Fruit fly (Drosophila melanogaster) whole organism, embryonic: Measurements from ENCODE around the gene CG15764.

ENCODE experiments used
- CG10209 ChIP-seq: fragments of 200-800 bp; sonication (Bioruptor generic); optimal IDR thresholded peaks from 3 replicates; lab custom pipeline; 2017; ENCODE audit warnings: missing biosample characterization, mild to moderate bottlenecking, missing genetic modification characterization, missing genetic modification reagents
- CG10366 ChIP-seq: fragments of 200-800 bp; sonication (Bioruptor generic); IDR thresholded peaks from 2 replicates; pipeline ENCODE4 v1.3.6; 2022; ENCODE audit warnings: missing biosample characterization, missing genetic modification characterization
- CG11093 ChIP-seq: fragments of 200-800 bp; sonication (Bioruptor generic); IDR thresholded peaks from 3 replicates; pipeline ENCODE4 v1.3.6; 2022; ENCODE audit warnings: missing biosample characterization, missing genetic modification characterization
- CG12155 ChIP-seq: fragments of 200-800 bp; sonication (Bioruptor generic); optimal IDR thresholded peaks from 3 replicates; lab custom pipeline; 2016; ENCODE audit warnings: missing biosample characterization, missing genetic modification characterization
- CG12236 ChIP-seq: fragments of 200-800 bp; sonication (Bioruptor generic); optimal IDR thresholded peaks from 2 replicates; lab custom pipeline; 2016; ENCODE audit warnings: missing biosample characterization, missing genetic modification characterization
- CG1233 ChIP-seq: fragments of 200-800 bp; sonication (Bioruptor generic); optimal IDR thresholded peaks from 4 replicates; lab custom pipeline; 2018; ENCODE audit warnings: missing biosample characterization, mild to moderate bottlenecking, missing genetic modification characterization
- CG14710 ChIP-seq: fragments of 200-800 bp; sonication (Bioruptor generic); optimal IDR thresholded peaks from 3 replicates; lab custom pipeline; 2019; ENCODE audit warnings: missing biosample characterization, mild to moderate bottlenecking, missing genetic modification characterization, moderate library complexity
- CG15601 ChIP-seq: fragments of 200-800 bp; sonication (Bioruptor generic); optimal IDR thresholded peaks from 3 replicates; lab custom pipeline; 2019; ENCODE audit warnings: missing biosample characterization, mild to moderate bottlenecking, missing genetic modification characterization, moderate library complexity
- CG17568 ChIP-seq: fragments of 200-800 bp; sonication (Bioruptor generic); optimal IDR thresholded peaks from 2 replicates; lab custom pipeline; 2018; ENCODE audit warnings: missing biosample characterization, mild to moderate bottlenecking, missing genetic modification characterization, moderate library complexity
- CG18011 ChIP-seq: fragments of 200-800 bp; sonication (Bioruptor generic); optimal IDR thresholded peaks from 2 replicates; lab custom pipeline; 2017; ENCODE audit warnings: missing biosample characterization, missing genetic modification characterization, mild to moderate bottlenecking, moderate library complexity, missing genotype
- CG2712 ChIP-seq: fragments of 200-800 bp; optimal IDR thresholded peaks from 3 replicates; lab custom pipeline; 2019; ENCODE audit warnings: missing biosample characterization, mild to moderate bottlenecking, missing genetic modification characterization, moderate library complexity
- CG34422 ChIP-seq: fragments of 200-800 bp; sonication (Bioruptor generic); IDR thresholded peaks from 3 replicates; pipeline ENCODE4 v1.3.6; 2022; ENCODE audit warnings: missing biosample characterization, missing genetic modification characterization
- CG3995 ChIP-seq: fragments of 200-800 bp; sonication (Bioruptor generic); optimal IDR thresholded peaks from 3 replicates; lab custom pipeline; 2016; ENCODE audit warnings: missing biosample characterization, missing genetic modification characterization
- CG4424 ChIP-seq: fragments of 200-800 bp; sonication (Bioruptor generic); optimal IDR thresholded peaks from 3 replicates; lab custom pipeline; 2016; ENCODE audit warnings: missing biosample characterization, missing genetic modification characterization
- CG4707 ChIP-seq: fragments of 200-800 bp; sonication (Bioruptor generic); optimal IDR thresholded peaks from 2 replicates; lab custom pipeline; 2018; ENCODE audit warnings: missing biosample characterization, mild to moderate bottlenecking, missing genetic modification characterization, moderate library complexity
- CG6272 ChIP-seq: fragments of 200-800 bp; sonication (Bioruptor generic); IDR thresholded peaks from 2 replicates; pipeline ENCODE4 v1.3.6; 2022; ENCODE audit warnings: missing biosample characterization, missing genetic modification characterization
- CG6791 ChIP-seq: fragments of 200-800 bp; sonication (Bioruptor generic); IDR thresholded peaks from 3 replicates; pipeline ENCODE4 v1.3.6; 2022; ENCODE audit warnings: missing biosample characterization, missing genetic modification characterization; ENCODE audit not compliant: partially characterized antibody
- CG8388 ChIP-seq: fragments of 200-800 bp; sonication (Bioruptor generic); optimal IDR thresholded peaks from 2 replicates; lab custom pipeline; 2019; ENCODE audit warnings: missing biosample characterization, mild to moderate bottlenecking, missing genetic modification characterization, moderate library complexity
- CG8765 ChIP-seq: fragments of 200-800 bp; sonication (Bioruptor generic); IDR thresholded peaks from 2 replicates; pipeline ENCODE4 v1.3.6; 2022; ENCODE audit warnings: missing biosample characterization, missing genetic modification characterization
- CG9437 ChIP-seq: fragments of 200-800 bp; sonication (Bioruptor generic); optimal IDR thresholded peaks from 2 replicates; lab custom pipeline; 2018; ENCODE audit warnings: missing biosample characterization, mild to moderate bottlenecking, missing genetic modification characterization
- Dad ChIP-seq: fragments of 200-800 bp; sonication (Bioruptor generic); optimal IDR thresholded peaks from 3 replicates; lab custom pipeline; 2016; ENCODE audit warnings: missing biosample characterization, missing genetic modification characterization
- Dfd ChIP-seq, 2 experiments: fragments of >200 bp; optimal IDR thresholded peaks; 2 replicates each; lab custom pipeline; 2017; ENCODE audit warnings: missing biosample characterization in 2 of 2, missing genetic modification characterization in 2 of 2
- Ets65A ChIP-seq: fragments of 200-800 bp; sonication (Bioruptor generic); peaks from one replicate; lab custom pipeline; 2016; ENCODE audit warnings: missing biosample characterization, missing genetic modification characterization
- Fer2 ChIP-seq: fragments of 200-800 bp; sonication (Bioruptor generic); optimal IDR thresholded peaks from 2 replicates; lab custom pipeline; 2018; ENCODE audit warnings: missing biosample characterization, mild to moderate bottlenecking, missing genetic modification characterization, moderate library complexity
- HLH54F ChIP-seq: fragments of 200-800 bp; sonication (Bioruptor generic); optimal IDR thresholded peaks from 3 replicates; lab custom pipeline; 2016; ENCODE audit warnings: missing biosample characterization, missing genetic modification characterization
- Hand ChIP-seq: fragments of 200-800 bp; sonication (Bioruptor generic); optimal IDR thresholded peaks from 2 replicates; lab custom pipeline; 2017; ENCODE audit warnings: mild to moderate bottlenecking, missing biosample characterization, missing genetic modification reagents, missing genetic modification characterization
- Hey ChIP-seq: fragments of 200-800 bp; sonication (Bioruptor generic); optimal IDR thresholded peaks from 3 replicates; lab custom pipeline; 2018; ENCODE audit warnings: missing biosample characterization, mild to moderate bottlenecking, missing genetic modification characterization
- HmgZ ChIP-seq: fragments of 200-800 bp; sonication (Bioruptor generic); optimal IDR thresholded peaks from 2 replicates; lab custom pipeline; 2018; ENCODE audit warnings: missing biosample characterization, mild to moderate bottlenecking, missing genetic modification characterization
- Med ChIP-seq: fragments of 200-800 bp; sonication (Bioruptor generic); peaks from one replicate; lab custom pipeline; 2016; ENCODE audit warnings: missing biosample characterization, missing genetic modification characterization, mild to moderate bottlenecking, inconsistent platforms, moderate library complexity
- Mrtf ChIP-seq: fragments of 200-800 bp; sonication (Bioruptor generic); IDR thresholded peaks from 3 replicates; pipeline ENCODE4 v1.3.6; 2022; ENCODE audit warnings: missing biosample characterization, missing genetic modification characterization
- Nf-YB ChIP-seq: fragments of 200-800 bp; sonication (Bioruptor generic); optimal IDR thresholded peaks from 3 replicates; lab custom pipeline; 2019; ENCODE audit warnings: missing biosample characterization, mild to moderate bottlenecking, missing genetic modification characterization, moderate library complexity
- Rx ChIP-seq: fragments of 200-800 bp; sonication (Bioruptor generic); IDR thresholded peaks from 2 replicates; pipeline ENCODE4 v1.3.6; 2022; ENCODE audit warnings: missing biosample characterization, missing genetic modification characterization
- Spps ChIP-seq: fragments of 200-800 bp; sonication (Bioruptor generic); optimal IDR thresholded peaks from 2 replicates; lab custom pipeline; 2018; ENCODE audit warnings: missing biosample characterization, mild to moderate bottlenecking, missing genetic modification characterization
- Usf ChIP-seq: fragments of 200-800 bp; sonication (Bioruptor generic); optimal IDR thresholded peaks from 2 replicates; lab custom pipeline; 2017; ENCODE audit warnings: missing genotype, missing biosample characterization, missing genetic modification characterization
- Vsx1 ChIP-seq: fragments of 200-800 bp; sonication (Bioruptor generic); optimal IDR thresholded peaks from 2 replicates; lab custom pipeline; 2017; ENCODE audit warnings: missing biosample characterization, mild to moderate bottlenecking, missing genetic modification characterization, missing genetic modification reagents
- Xbp1 ChIP-seq: fragments of 200-800 bp; sonication (Bioruptor generic); optimal IDR thresholded peaks from 3 replicates; lab custom pipeline; 2016; ENCODE audit warnings: missing biosample characterization, mild to moderate bottlenecking, missing genetic modification characterization
- dati ChIP-seq: fragments of 200-800 bp; sonication (Bioruptor generic); IDR thresholded peaks from 2 replicates; pipeline ENCODE4 v1.3.6; 2022; ENCODE audit warnings: missing biosample characterization, missing genetic modification characterization
- gfzf ChIP-seq: fragments of 200-800 bp; sonication (Bioruptor generic); optimal IDR thresholded peaks from 2 replicates; lab custom pipeline; 2016; ENCODE audit warnings: missing biosample characterization, mild to moderate bottlenecking, missing genetic modification characterization, moderate library complexity
- gro ChIP-seq: fragments of 200-800 bp; sonication (Bioruptor generic); optimal IDR thresholded peaks from 2 replicates; lab custom pipeline; 2016; ENCODE audit warnings: missing biosample characterization, missing genetic modification characterization
- h ChIP-seq: fragments of >200 bp; optimal IDR thresholded peaks from 2 replicates; lab custom pipeline; 2017
- hth ChIP-seq: fragments of >200 bp; optimal IDR thresholded peaks from 2 replicates; lab custom pipeline; 2017; ENCODE audit warnings: inconsistent platforms
- lab ChIP-seq: fragments of 200-800 bp; sonication (Bioruptor generic); optimal IDR thresholded peaks from 3 replicates; lab custom pipeline; 2017; ENCODE audit warnings: missing biosample characterization, missing genetic modification characterization, mild to moderate bottlenecking, moderate library complexity, missing genetic modification reagents
- nerfin-2 ChIP-seq: fragments of 200-800 bp; sonication (Bioruptor generic); IDR thresholded peaks from 2 replicates; pipeline ENCODE4 v1.3.6; 2022; ENCODE audit warnings: missing biosample characterization, missing genetic modification characterization; ENCODE audit not compliant: partially characterized antibody
- peb ChIP-seq: fragments of 200-800 bp; sonication (Bioruptor generic); IDR thresholded peaks from 2 replicates; pipeline ENCODE4 v1.3.6; 2022; ENCODE audit warnings: missing biosample characterization, missing genetic modification characterization
- pum ChIP-seq: fragments of 200-800 bp; sonication (Bioruptor generic); optimal IDR thresholded peaks from 2 replicates; lab custom pipeline; 2016; ENCODE audit warnings: missing biosample characterization, missing genetic modification characterization
- row ChIP-seq: fragments of 200-800 bp; sonication (Bioruptor generic); IDR thresholded peaks from 3 replicates; pipeline ENCODE4 v1.3.6; 2022; ENCODE audit warnings: missing biosample characterization, missing genetic modification characterization
- sens ChIP-seq: fragments of 200-800 bp; sonication (Bioruptor generic); peaks from one replicate; lab custom pipeline; 2016; ENCODE audit warnings: missing biosample characterization, missing genetic modification characterization
- sr ChIP-seq: fragments of 200-800 bp; sonication (Bioruptor generic); IDR thresholded peaks from 3 replicates; pipeline ENCODE4 v1.3.6; 2022; ENCODE audit warnings: missing biosample characterization, missing genetic modification characterization
- trh ChIP-seq: fragments of 200-800 bp; sonication (Bioruptor generic); optimal IDR thresholded peaks from 2 replicates; lab custom pipeline; 2016; ENCODE audit warnings: missing biosample characterization, missing genetic modification characterization
- ttk ChIP-seq: fragments of 200-800 bp; sonication (Bioruptor generic); IDR thresholded peaks from 2 replicates; pipeline ENCODE4 v2.1.2; 2022; ENCODE audit warnings: missing biosample characterization, missing genetic modification characterization
- wek ChIP-seq: fragments of 200-800 bp; sonication (Bioruptor generic); optimal IDR thresholded peaks from 3 replicates; lab custom pipeline; 2018; ENCODE audit warnings: missing biosample characterization, mild to moderate bottlenecking, missing genetic modification characterization, moderate library complexity
- z ChIP-seq: fragments of 200-800 bp; sonication (Bioruptor generic); IDR thresholded peaks from 3 replicates; pipeline ENCODE4 v1.3.6; 2022; ENCODE audit warnings: missing biosample characterization, missing genetic modification characterization

CG15764 gene

dm6 chrX:5879543-5879943 is 10.6 kb downstream of the CG15764 start, which contains the start of the genes Usp30 and CG16721 (continued):
- peak; percentile 31 for TF ChIP-seq pum (GFP tag; lab: Kevin White, UChicago)
- no peak for TF ChIP-seq CG8765
- TF ChIP-seq Dfd (GFP tag; optimal IDR thresholded peaks at IDR 0.05; lab: Kevin White, UChicago): no peak
- peak; percentile 52 for TF ChIP-seq CG2712 (tag; lab: Kevin White, UChicago)
- TF ChIP-seq CG1233 (GFP tag; lab: Kevin White, UChicago): peak; percentile 32
- TF ChIP-seq CG15601 (tag; lab: Kevin White, UChicago): peak; percentile 14
- no peak for TF ChIP-seq dati (GFP tag; lab: Robert Waterston, UW)
- peak; percentile 93 for TF ChIP-seq Med (GFP tag; lab: Kevin White, UChicago)
- TF ChIP-seq Usf (GFP tag; lab: Kevin White, UChicago): no peak
- no peak for TF ChIP-seq z (GFP tag; lab: Robert Waterston, UW)
- TF ChIP-seq HLH54F (GFP tag; lab: Kevin White, UChicago): peak; percentile 67
- peak; percentile 29 for TF ChIP-seq CG18011 (GFP tag; lab: Kevin White, UChicago)
- no peak for TF ChIP-seq sr
- peak; percentile 3 for TF ChIP-seq Fer2
- TF ChIP-seq CG12236 (GFP tag; lab: Kevin White, UChicago): no peak
- TF ChIP-seq wek: no peak
- TF ChIP-seq hth: no peak
- peak; percentile 71; the same call in 2 of the 3 replicates for TF ChIP-seq CG6791 (GFP tag; lab: Robert Waterston, UW)
- no peak for TF ChIP-seq Rx (GFP tag; lab: Robert Waterston, UW)
- peak; percentile 71 for TF ChIP-seq nerfin-2 (GFP tag; lab: Robert Waterston, UW)
- TF ChIP-seq peb (GFP tag; lab: Robert Waterston, UW): no peak
- no peak for TF ChIP-seq CG9437 (GFP tag; lab: Kevin White, UChicago)
- no peak for TF ChIP-seq h (lab: Kevin White, UChicago)
- TF ChIP-seq Hand (GFP tag; lab: Kevin White, UChicago): no peak
- no peak for TF ChIP-seq CG11093 (GFP tag; lab: Robert Waterston, UW)
- peak; percentile 41 for TF ChIP-seq CG4424 (GFP tag; lab: Kevin White, UChicago)
- peak; percentile 88 for TF ChIP-seq sens
- no peak for TF ChIP-seq CG4707 (GFP tag; lab: Kevin White, UChicago)
- no peak for TF ChIP-seq Hey (tag; lab: Kevin White, UChicago)
- peak; percentile 40 for TF ChIP-seq Xbp1 (GFP tag; lab: Kevin White, UChicago)
- TF ChIP-seq Dad (GFP tag; lab: Kevin White, UChicago): peak; percentile 48
- peak; percentile 1 for TF ChIP-seq Nf-YB (GFP tag; lab: Kevin White, UChicago)
- peak; percentile 25 for TF ChIP-seq gro
- no peak for TF ChIP-seq Mrtf (GFP tag; lab: Robert Waterston, UW)
- no peak for TF ChIP-seq CG10366 (GFP tag; lab: Robert Waterston, UW)
- no peak for TF ChIP-seq CG34422 (GFP tag; lab: Robert Waterston, UW)
- peak; percentile 60 for TF ChIP-seq CG14710 (tag; lab: Kevin White, UChicago)
- 0 out of 2 replicates have a peak, but pooled peaks have one; percentile 11 for TF ChIP-seq CG6272 (GFP tag; lab: Robert Waterston, UW)
- TF ChIP-seq lab (GFP tag; lab: Kevin White, UChicago): no peak
- no peak for TF ChIP-seq CG8388 (GFP tag; lab: Kevin White, UChicago)
- TF ChIP-seq Vsx1: no peak
- TF ChIP-seq HmgZ (tag; lab: Kevin White, UChicago): peak; percentile 76
- no peak for TF ChIP-seq CG17568 (GFP tag; lab: Kevin White, UChicago)
- peak; percentile 34 for TF ChIP-seq gfzf (GFP tag; lab: Kevin White, UChicago)
- peak; percentile 96 for TF ChIP-seq Ets65A (GFP tag; lab: Kevin White, UChicago)
- TF ChIP-seq CG12155 (GFP tag; lab: Kevin White, UChicago): peak; percentile 41
- TF ChIP-seq row: 0 out of 3 replicates have a peak, but pooled peaks have one; percentile 24
- no peak for TF ChIP-seq CG10209 (GFP tag; lab: Kevin White, UChicago)
- no peak for TF ChIP-seq ttk (GFP tag; lab: Robert Waterston, UW)
- no peak for TF ChIP-seq Spps
- no peak for TF ChIP-seq trh (GFP tag; lab: Kevin White, UChicago)
- peak; percentile 20 for TF ChIP-seq CG3995 (GFP tag; lab: Kevin White, UChicago)
